Worm (Caenorhabditis elegans) whole organism, L4 larva: ENCODE measurements around the gene fbxa-221.
"Not testable (repeated sequence)": the region's sequence is repeated elsewhere in the genome, so short reads cannot be mapped to it uniquely, and the experiment has no call there.

Experiments
- fkh-10 ChIP-seq: fragments of 150-350 bp; optimal IDR thresholded peaks from 2 replicates; lab custom pipeline; 2014; ENCODE audit warnings: missing biosample characterization, missing genetic modification reagents, missing genetic modification characterization
- nhr-76 ChIP-seq: fragments of 150-350 bp; optimal IDR thresholded peaks from 2 replicates; lab custom pipeline; 2014; ENCODE audit warnings: missing biosample characterization, missing genetic modification characterization
- snpc-4 ChIP-seq: fragments of 150-350 bp; optimal IDR thresholded peaks from 2 replicates; lab custom pipeline; 2014; ENCODE audit warnings: missing biosample characterization, missing genetic modification characterization
- ztf-11 ChIP-seq: fragments of 150-350 bp; optimal IDR thresholded peaks from 2 replicates; lab custom pipeline; 2014; ENCODE audit warnings: missing biosample characterization, missing genetic modification characterization

ce11 chrX:161592-161991, 47.1 kb downstream of the fbxa-221 start:
- not testable (repeated sequence) for TF ChIP-seq snpc-4 (tag; lab: Kevin White, UChicago); nhr-76 (tag; lab: Kevin White, UChicago); ztf-11 (tag; lab: Kevin White, UChicago); fkh-10 (GFP tag; lab: Kevin White, UChicago)
